Worm (Caenorhabditis elegans): ENCODE data around the gene acr-20.

The acr-20 gene

DNA sequence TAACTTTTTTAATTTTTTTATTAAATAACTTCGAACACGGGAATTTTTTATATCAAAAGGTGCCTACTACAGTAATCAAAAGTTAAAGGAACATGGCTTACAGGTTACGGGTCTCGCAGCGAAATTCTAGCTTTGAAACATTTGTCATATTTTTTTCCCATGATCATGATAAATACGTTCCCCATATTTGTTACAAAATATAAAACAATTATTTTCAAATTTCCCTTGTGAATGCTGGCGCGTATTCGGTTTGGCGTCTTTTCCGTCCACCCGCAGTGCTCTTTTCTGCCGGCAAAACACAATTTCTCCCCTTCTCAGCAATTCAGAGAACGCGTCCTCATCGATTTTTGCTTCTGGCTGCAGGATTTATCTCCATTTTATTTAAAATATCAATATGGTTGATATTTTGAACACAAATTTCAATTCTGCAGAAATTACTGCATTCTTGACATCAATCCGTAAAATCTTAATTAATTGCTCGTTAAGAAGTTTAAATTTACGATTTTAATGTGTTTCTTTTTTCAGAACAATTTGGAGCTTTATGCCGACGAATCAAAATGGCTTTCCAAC is 12.4 kb downstream of the acr-20 start, which contains the start of gene imb-2 (continued):
- TF ChIP-seq hpl-2 (GFP tag; optimal IDR thresholded peaks at IDR 0.05) (no peak), zip-4 (GFP tag; optimal IDR thresholded peaks at IDR 0.05) (no peak), dpl-1 (GFP tag; optimal IDR thresholded peaks at IDR 0.05) (peak; percentile 60 to 83 (median 72)), unc-86 (tag; optimal IDR thresholded peaks at IDR 0.05) (peak; percentile 33), lsy-2 (tag; optimal IDR thresholded peaks at IDR 0.05) (peak; percentile 61 to 86), fkh-8 (tag; optimal IDR thresholded peaks at IDR 0.05) (peak; percentile 70), ceh-90 (tag; optimal IDR thresholded peaks at IDR 0.05) (no peak), nhr-84 (tag; optimal IDR thresholded peaks at IDR 0.05) (no peak), unc-62 (GFP tag; optimal IDR thresholded peaks at IDR 0.05) (no peak), ces-1 (GFP tag; optimal IDR thresholded peaks at IDR 0.05) (no peak), nhr-19 (GFP tag; conservative IDR thresholded peaks at IDR 0.05) (no peak), pqm-1 (tag; optimal IDR thresholded peaks at IDR 0.05) (no peak), mdl-1 (tag; optimal IDR thresholded peaks at IDR 0.05) (no peak), C16A3.4 (tag; optimal IDR thresholded peaks at IDR 0.05) (peak; percentile 51), ceh-8 (GFP tag; optimal IDR thresholded peaks at IDR 0.05) (no peak), jun-1 (tag; optimal IDR thresholded peaks at IDR 0.05) (no peak), swsn-7 (tag; optimal IDR thresholded peaks at IDR 0.05) (peak; percentile 45), nhr-85 (tag) (peak; percentile 19), elt-2 (tag; optimal IDR thresholded peaks at IDR 0.05) (no peak), zag-1 (tag; optimal IDR thresholded peaks at IDR 0.05) (no peak), sptf-1 (tag; optimal IDR thresholded peaks at IDR 0.05) (no peak), mep-1 (tag; optimal IDR thresholded peaks at IDR 0.05) (no peak), aha-1 (tag; optimal IDR thresholded peaks at IDR 0.05) (no peak), rnt-1 (tag; optimal IDR thresholded peaks at IDR 0.05) (peak; percentile 32), nhr-237 (tag; optimal IDR thresholded peaks at IDR 0.05) (no peak), lin-15B (tag; optimal IDR thresholded peaks at IDR 0.05) (peak; percentile 58), dsc-1 (tag; optimal IDR thresholded peaks at IDR 0.05) (peak; percentile 34), lir-3 (tag; optimal IDR thresholded peaks at IDR 0.05; ENCODE audit: poor library complexity) (no peak), snu-23 (GFP tag; optimal IDR thresholded peaks at IDR 0.05) (peak; percentile 46), unc-30 (tag; optimal IDR thresholded peaks at IDR 0.05) (no peak), elt-3 (tag; optimal IDR thresholded peaks at IDR 0.05) (no peak), nhr-90 (tag; optimal IDR thresholded peaks at IDR 0.05; ENCODE audit: poor library complexity) (no peak), egl-27 (tag; optimal IDR thresholded peaks at IDR 0.05) (no peak), egl-13 (tag; optimal IDR thresholded peaks at IDR 0.05) (no peak), alr-1 (tag; optimal IDR thresholded peaks at IDR 0.05; ENCODE audit: borderline replicate concordance) (no peak), tlp-1 (tag; optimal IDR thresholded peaks at IDR 0.05) (no peak), nhr-76 (tag; optimal IDR thresholded peaks at IDR 0.05) (no peak), vab-15 (tag; optimal IDR thresholded peaks at IDR 0.05) (no peak), tbx-2 (tag; optimal IDR thresholded peaks at IDR 0.05) (peak; percentile 4), lin-13 (GFP tag; optimal IDR thresholded peaks at IDR 0.05) (peak; percentile 49), unc-130 (tag; optimal IDR thresholded peaks at IDR 0.05) (no peak), pag-3 (tag; optimal IDR thresholded peaks at IDR 0.05; ENCODE audit: borderline replicate concordance, insufficient read depth) (no peak), isw-1 (GFP tag; IDR thresholded peaks at IDR 0.05) (peak; percentile 9; the same call in 1 of the 2 replicates), fkh-4 (tag; optimal IDR thresholded peaks at IDR 0.05; ENCODE audit: borderline replicate concordance) (no peak), unc-98 (GFP tag; IDR thresholded peaks at IDR 0.05) (no peak)
